Worm (Caenorhabditis elegans) whole organism, L4 larva: ENCODE data around the gene srt-15.

Experiments
- F10B5.3 ChIP-seq: sonication (generic microtip); optimal IDR thresholded peaks from 2 replicates; lab custom pipeline; 2016; ENCODE audit warnings: mild to moderate bottlenecking, missing genetic modification characterization, missing compliant biosample characterization
- F26F4.8 ChIP-seq: fragments of 200-800 bp; sonication (Bioruptor generic); conservative IDR thresholded peaks from 2 replicates; pipeline ENCODE4 v1.3.6; 2022; ENCODE audit warnings: missing genetic modification characterization, missing compliant biosample characterization
- R02D3.7 ChIP-seq: fragments of 150-350 bp; sonication (generic microtip); optimal IDR thresholded peaks from 3 replicates; lab custom pipeline; 2014; ENCODE audit warnings: missing biosample characterization, missing genetic modification characterization
- T20F7.1 ChIP-seq: fragments of 200-800 bp; sonication (Bioruptor generic); optimal IDR thresholded peaks from 2 replicates; lab custom pipeline; 2018; ENCODE audit warnings: mild to moderate bottlenecking, missing genetic modification characterization, missing compliant biosample characterization
- Y48G9A.11 ChIP-seq: fragments of 200-800 bp; sonication (Bioruptor generic); IDR thresholded peaks from 2 replicates; pipeline ENCODE4 v1.3.6; 2022; ENCODE audit warnings: missing genetic modification reagents, missing genetic modification characterization, missing compliant biosample characterization
- Y5F2A.4 ChIP-seq: fragments of 200-800 bp; sonication (Bioruptor generic); optimal IDR thresholded peaks from 2 replicates; lab custom pipeline; 2018; ENCODE audit warnings: mild to moderate bottlenecking, missing genetic modification characterization, missing compliant biosample characterization
- ZK337.2 ChIP-seq: fragments of 200-800 bp; sonication (Bioruptor generic); IDR thresholded peaks from 2 replicates; pipeline ENCODE4 v1.3.6; 2022; ENCODE audit warnings: missing genetic modification reagents, missing genetic modification characterization, missing compliant biosample characterization
- aha-1 ChIP-seq: fragments of 150-350 bp; peaks from one replicate; lab custom pipeline; 2014; ENCODE audit warnings: missing biosample characterization, missing genetic modification characterization
- aly-2 ChIP-seq: sonication (generic microtip); optimal IDR thresholded peaks from 2 replicates; lab custom pipeline; 2018; ENCODE audit warnings: missing biosample characterization, missing genetic modification characterization
- arid-1 ChIP-seq: fragments of 200-800 bp; sonication (Bioruptor generic); conservative IDR thresholded peaks from 2 replicates; pipeline ENCODE4 v1.3.6; 2022; ENCODE audit warnings: missing genetic modification reagents, missing genetic modification characterization, missing compliant biosample characterization
- attf-4 ChIP-seq: sonication (generic microtip); optimal IDR thresholded peaks from 3 replicates; lab custom pipeline; 2017; ENCODE audit warnings: missing biosample characterization, missing genetic modification characterization
- ceh-28 ChIP-seq: fragments of 150-350 bp; optimal IDR thresholded peaks from 2 replicates; lab custom pipeline; 2014; ENCODE audit warnings: missing biosample characterization, missing genetic modification reagents, missing genetic modification characterization
- ceh-32 ChIP-seq: sonication (generic microtip); optimal IDR thresholded peaks from 2 replicates; lab custom pipeline; 2016; ENCODE audit warnings: mild to moderate bottlenecking, missing genetic modification characterization, missing compliant biosample characterization; ENCODE audit not compliant: poor library complexity
- ceh-62 ChIP-seq: sonication (generic microtip); optimal IDR thresholded peaks from 2 replicates; lab custom pipeline; 2017; ENCODE audit warnings: missing biosample characterization, missing genetic modification characterization
- ceh-82 ChIP-seq: sonication (generic microtip); optimal IDR thresholded peaks from 2 replicates; lab custom pipeline; 2017; ENCODE audit warnings: missing biosample characterization, missing genetic modification characterization
- ctbp-1 ChIP-seq: fragments of 200-800 bp; sonication (Bioruptor generic); IDR thresholded peaks from 2 replicates; pipeline ENCODE4 v1.3.6; 2022; ENCODE audit warnings: missing genetic modification reagents, missing genetic modification characterization, missing compliant biosample characterization
- daf-16 ChIP-seq, 3 experiments: sonication (generic microtip); optimal IDR thresholded peaks; 2 replicates each; lab custom pipeline; 2016 to 2017; ENCODE audit warnings: missing genetic modification characterization in 3 of 3, missing genetic modification reagents in 3 of 3, mild to moderate bottlenecking in 2 of 3, missing compliant biosample characterization in 2 of 3, missing biosample characterization in 1 of 3, moderate library complexity in 1 of 3
- dmd-6 ChIP-seq: fragments of 200-800 bp; sonication (Bioruptor generic); IDR thresholded peaks from 2 replicates; pipeline ENCODE4 v1.3.6; 2022; ENCODE audit warnings: missing genetic modification reagents, missing genetic modification characterization, missing compliant biosample characterization
- dmd-8 ChIP-seq: fragments of 200-800 bp; sonication (Bioruptor generic); IDR thresholded peaks from 2 replicates; pipeline ENCODE4 v1.3.6; 2022; ENCODE audit warnings: missing genetic modification characterization, missing compliant biosample characterization
- duxl-1 ChIP-seq: sonication (generic microtip); optimal IDR thresholded peaks from 2 replicates; lab custom pipeline; 2016; ENCODE audit warnings: mild to moderate bottlenecking, missing genetic modification characterization, moderate library complexity, missing compliant biosample characterization; ENCODE audit not compliant: poor library complexity
- fkh-10 ChIP-seq: fragments of 150-350 bp; optimal IDR thresholded peaks from 2 replicates; lab custom pipeline; 2014; ENCODE audit warnings: missing biosample characterization, missing genetic modification reagents, missing genetic modification characterization
- hlh-11 ChIP-seq: fragments of 200-800 bp; sonication (Bioruptor generic); optimal IDR thresholded peaks from 2 replicates; lab custom pipeline; 2018; ENCODE audit warnings: mild to moderate bottlenecking, missing genetic modification characterization, missing compliant biosample characterization
- hlh-30 ChIP-seq: sonication (generic microtip); optimal IDR thresholded peaks from 2 replicates; lab custom pipeline; 2017; ENCODE audit warnings: antibody characterized with exemption, mild to moderate bottlenecking, missing genetic modification characterization, missing compliant biosample characterization; ENCODE audit not compliant: insufficient read depth
- lim-7 ChIP-seq: fragments of 200-800 bp; sonication (Bioruptor generic); IDR thresholded peaks from 2 replicates; pipeline ENCODE4 v1.3.6; 2022; ENCODE audit warnings: missing genetic modification characterization, missing compliant biosample characterization
- lin-1 ChIP-seq: fragments of 200-800 bp; sonication (Bioruptor generic); IDR thresholded peaks from 2 replicates; pipeline ENCODE4 v1.3.6; 2022; ENCODE audit warnings: missing genetic modification reagents, missing genetic modification characterization, missing compliant biosample characterization
- lin-13 ChIP-seq: fragments of 150-350 bp; optimal IDR thresholded peaks from 2 replicates; lab custom pipeline; 2014; ENCODE audit warnings: missing biosample characterization, missing genetic modification reagents, missing genetic modification characterization
- lin-29 ChIP-seq: fragments of 200-800 bp; sonication (Bioruptor generic); IDR thresholded peaks from 2 replicates; pipeline ENCODE4 v1.3.6; 2022; ENCODE audit warnings: missing genetic modification reagents, missing genetic modification characterization, missing compliant biosample characterization
- lin-38 ChIP-seq: fragments of 200-800 bp; sonication (Bioruptor generic); IDR thresholded peaks from 2 replicates; pipeline ENCODE4 v1.3.6; 2022; ENCODE audit warnings: missing genetic modification reagents, missing genetic modification characterization, missing compliant biosample characterization
- madf-5 ChIP-seq, 2 experiments: fragments of 200-800 bp; sonication (Bioruptor generic); IDR thresholded peaks; 2 replicates each; pipeline ENCODE4 v1.3.6; 2022; ENCODE audit warnings: missing compliant biosample characterization in 2 of 2, missing genetic modification characterization in 2 of 2
- mxl-3 ChIP-seq: fragments of 200-800 bp; sonication (Bioruptor generic); optimal IDR thresholded peaks from 2 replicates; lab custom pipeline; 2018; ENCODE audit warnings: mild to moderate bottlenecking, missing genetic modification characterization, missing compliant biosample characterization
- nhr-102 ChIP-seq: sonication (generic microtip); optimal IDR thresholded peaks from 2 replicates; lab custom pipeline; 2016; ENCODE audit warnings: mild to moderate bottlenecking, missing genetic modification characterization, moderate library complexity, missing compliant biosample characterization
- nhr-237 ChIP-seq: sonication (generic microtip); optimal IDR thresholded peaks from 2 replicates; lab custom pipeline; 2017; ENCODE audit warnings: missing biosample characterization, missing genetic modification characterization
- nhr-28 ChIP-seq: fragments of 150-350 bp; optimal IDR thresholded peaks from 2 replicates; lab custom pipeline; 2014; ENCODE audit warnings: missing biosample characterization, missing genetic modification characterization
- nhr-48 ChIP-seq: sonication (generic microtip); optimal IDR thresholded peaks from 2 replicates; lab custom pipeline; 2016; ENCODE audit warnings: mild to moderate bottlenecking, missing genetic modification characterization, missing compliant biosample characterization
- nhr-77 ChIP-seq: fragments of 150-350 bp; optimal IDR thresholded peaks from 2 replicates; lab custom pipeline; 2014; ENCODE audit warnings: missing biosample characterization, missing genetic modification characterization
- pqm-1 ChIP-seq: sonication (generic microtip); optimal IDR thresholded peaks from 2 replicates; lab custom pipeline; 2017; ENCODE audit warnings: missing biosample characterization, missing genetic modification characterization
- sdz-12 ChIP-seq: fragments of 200-800 bp; sonication (Bioruptor generic); optimal IDR thresholded peaks from 2 replicates; lab custom pipeline; 2018; ENCODE audit warnings: mild to moderate bottlenecking, missing genetic modification characterization, missing compliant biosample characterization
- snpc-4 ChIP-seq: fragments of 150-350 bp; optimal IDR thresholded peaks from 2 replicates; lab custom pipeline; 2014; ENCODE audit warnings: missing biosample characterization, missing genetic modification characterization
- vab-7 ChIP-seq: fragments of 200-800 bp; sonication (Bioruptor generic); IDR thresholded peaks from 2 replicates; pipeline ENCODE4 v1.3.6; 2022; ENCODE audit warnings: missing genetic modification reagents, missing genetic modification characterization, missing compliant biosample characterization
- ztf-7 ChIP-seq: fragments of 150-350 bp; optimal IDR thresholded peaks from 2 replicates; lab custom pipeline; 2014; ENCODE audit warnings: missing biosample characterization, missing genetic modification characterization

Gene srt-15

ce11 chrV:3034236-3034635 lies 27.7 kb downstream of the srt-15 start, which contains the start of gene srw-8:
srw-8 (minus strand) TSS chrV:3034336.
- TF ChIP-seq Y5F2A.4 (GFP tag; lab: Kevin White, UChicago), result no peak
- no peak for TF ChIP-seq lin-38 (GFP tag; lab: Robert Waterston, UW)
- no peak for TF ChIP-seq hlh-11 (tag; lab: Kevin White, UChicago)
- TF ChIP-seq ceh-32 (tag; lab: Kevin White, UChicago), result no peak
- TF ChIP-seq nhr-77 (tag; lab: Kevin White, UChicago), result no peak
- TF ChIP-seq, all 104 proteins: peak for 0

ce11 chrV:3032343-3032742 lies 29.6 kb downstream of the srt-15 start, which contains the start of gene irld-38:
irld-38 (minus strand) TSS chrV:3032443.
- TF ChIP-seq vab-7 (no peak), lim-7 (GFP tag; lab: Robert Waterston, UW) (no peak), nhr-48 (tag; lab: Kevin White, UChicago) (no peak), madf-5 (GFP tag; IDR thresholded peaks at IDR 0.05; lab: Robert Waterston, UW) (no peak), aly-2 (tag; lab: Kevin White, UChicago) (no peak), dmd-6 (GFP tag; lab: Robert Waterston, UW) (no peak), nhr-28 (no peak), daf-16 (GFP tag; optimal IDR thresholded peaks at IDR 0.05; lab: Kevin White, UChicago) (no peak), daf-16 (tag; optimal IDR thresholded peaks at IDR 0.05; lab: Kevin White, UChicago) (no peak), ctbp-1 (no peak), sdz-12 (GFP tag; lab: Kevin White, UChicago) (no peak), nhr-237 (tag; lab: Kevin White, UChicago) (no peak), ZK337.2 (GFP tag; lab: Robert Waterston, UW) (no peak), nhr-102 (tag; lab: Kevin White, UChicago) (no peak), duxl-1 (tag; lab: Kevin White, UChicago) (no peak)
- TF ChIP-seq, all 104 proteins: peak for 0

- TF ChIP-seq ceh-82, result no peak
- TF ChIP-seq pqm-1 (tag; lab: Kevin White, UChicago), result peak; percentile 12
- peak; percentile 73 for TF ChIP-seq aha-1
These were observed 33.8 kb downstream of the srt-15 start, which contains the start of gene asp-7 for ce11 chrV:3028205-3028604. asp-7 (plus strand) TSS chrV:3028285.

ce11 chrV:3024274-3024673 lies 37.7 kb downstream of the srt-15 start, which contains the start of gene asp-8:
asp-8 (plus strand) TSS chrV:3024549.
- TF ChIP-seq snpc-4, result no peak
- no peak for TF ChIP-seq T20F7.1 (GFP tag; lab: Kevin White, UChicago)
- TF ChIP-seq hlh-30 (tag; lab: Kevin White, UChicago), result no peak
- no peak for TF ChIP-seq lin-13 (GFP tag; lab: Kevin White, UChicago)
- peak; percentile 75 for TF ChIP-seq nhr-28
- no peak for TF ChIP-seq ceh-62
- no peak for TF ChIP-seq lin-29
- no peak for TF ChIP-seq F10B5.3 (tag; lab: Kevin White, UChicago)
- no peak for TF ChIP-seq F26F4.8 (GFP tag; lab: Robert Waterston, UW)
- no peak for TF ChIP-seq arid-1
- TF ChIP-seq daf-16 (GFP tag; optimal IDR thresholded peaks at IDR 0.05; lab: Kevin White, UChicago), result no peak
- peak; percentile 63 for TF ChIP-seq daf-16 (tag; optimal IDR thresholded peaks at IDR 0.05; lab: Kevin White, UChicago)
- TF ChIP-seq, all 104 proteins: peak for 2

ce11 chrV:3021306-3021705 lies 40.7 kb downstream of the srt-15 start, which contains the start of gene irld-12:
irld-12 (minus strand) TSS chrV:3021406.
- TF ChIP-seq Y5F2A.4 (GFP tag; lab: Kevin White, UChicago) (no peak), lin-1 (GFP tag; lab: Robert Waterston, UW) (no peak), R02D3.7 (tag; lab: Kevin White, UChicago) (no peak), attf-4 (no peak), ztf-7 (tag; lab: Kevin White, UChicago) (no peak), ceh-28 (tag; lab: Kevin White, UChicago) (no peak), Y48G9A.11 (GFP tag; lab: Robert Waterston, UW) (no peak), dmd-8 (no peak), lin-29 (no peak), nhr-28 (no peak), mxl-3 (GFP tag; lab: Kevin White, UChicago) (no peak), fkh-10 (GFP tag; lab: Kevin White, UChicago) (no peak)
